Worm (Caenorhabditis elegans) whole organism, early embryonic: ENCODE results near the gene C10C5.4.

Experiments used
- B0310.2 ChIP-seq: sonication (generic microtip); optimal IDR thresholded peaks from 2 replicates; lab custom pipeline; 2016; ENCODE audit warnings: mild to moderate bottlenecking, missing genetic modification characterization, missing compliant biosample characterization
- F13C5.2 ChIP-seq: sonication (generic microtip); optimal IDR thresholded peaks from 2 replicates; lab custom pipeline; 2017; ENCODE audit warnings: mild to moderate bottlenecking, missing genetic modification characterization, inconsistent platforms, missing compliant biosample characterization
- aly-1 ChIP-seq: sonication (generic microtip); optimal IDR thresholded peaks from 2 replicates; lab custom pipeline; 2016; ENCODE audit warnings: missing genetic modification characterization, missing compliant biosample characterization
- ama-1 ChIP-seq: fragments of 150-350 bp; optimal IDR thresholded peaks from 2 replicates; lab custom pipeline; 2014
- ceh-13 ChIP-seq: fragments of 200-800 bp; sonication (Bioruptor generic); optimal IDR thresholded peaks from 2 replicates; lab custom pipeline; 2018; ENCODE audit warnings: mild to moderate bottlenecking, missing genetic modification characterization, missing compliant biosample characterization
- ceh-36 ChIP-seq: sonication (generic microtip); optimal IDR thresholded peaks from 2 replicates; lab custom pipeline; 2016; ENCODE audit warnings: missing genetic modification characterization, inconsistent platforms, missing compliant biosample characterization
- ets-7 ChIP-seq: sonication (generic microtip); optimal IDR thresholded peaks from 2 replicates; lab custom pipeline; 2016; ENCODE audit warnings: missing genotype, missing genetic modification characterization, missing compliant biosample characterization
- flt-1 ChIP-seq: fragments of 200-800 bp; sonication (Bioruptor generic); IDR thresholded peaks from 2 replicates; pipeline ENCODE4 v1.3.6; 2022; ENCODE audit warnings: missing genetic modification characterization, missing compliant biosample characterization
- hmbx-1 ChIP-seq: sonication (generic microtip); optimal IDR thresholded peaks from 2 replicates; lab custom pipeline; 2016; ENCODE audit warnings: mild to moderate bottlenecking, missing genetic modification characterization, missing compliant biosample characterization
- hmg-4 ChIP-seq: fragments of 200-800 bp; sonication (Bioruptor generic); optimal IDR thresholded peaks from 2 replicates; lab custom pipeline; 2018; ENCODE audit warnings: mild to moderate bottlenecking, missing genetic modification characterization, missing compliant biosample characterization
- hnd-1 ChIP-seq: sonication (generic microtip); optimal IDR thresholded peaks from 2 replicates; lab custom pipeline; 2016; ENCODE audit warnings: missing genetic modification characterization, missing compliant biosample characterization
- pes-1 ChIP-seq: fragments of 200-800 bp; sonication (Bioruptor generic); IDR thresholded peaks from 2 replicates; pipeline ENCODE4 v1.3.6; 2022; ENCODE audit warnings: missing genetic modification reagents, missing genetic modification characterization, missing compliant biosample characterization
- scrt-1 ChIP-seq: fragments of 200-800 bp; sonication (Bioruptor generic); IDR thresholded peaks from 2 replicates; pipeline ENCODE4 v1.3.6; 2022; ENCODE audit warnings: missing genetic modification characterization, missing compliant biosample characterization
- sea-1 ChIP-seq: fragments of 200-800 bp; sonication (Bioruptor generic); conservative IDR thresholded peaks from 2 replicates; pipeline ENCODE4 v1.3.6; 2022; ENCODE audit warnings: missing genetic modification characterization, missing compliant biosample characterization
- tbx-11 ChIP-seq: fragments of 200-800 bp; sonication (Bioruptor generic); IDR thresholded peaks from 2 replicates; pipeline ENCODE4 v1.3.6; 2022; ENCODE audit warnings: missing genetic modification characterization, missing compliant biosample characterization
- tbx-37 ChIP-seq: fragments of 200-800 bp; sonication (Bioruptor generic); conservative IDR thresholded peaks from 2 replicates; pipeline ENCODE4 v1.3.6; 2022; ENCODE audit warnings: missing genetic modification reagents, missing genetic modification characterization, missing compliant biosample characterization
- tra-4 ChIP-seq: sonication (generic microtip); optimal IDR thresholded peaks from 2 replicates; lab custom pipeline; 2017; ENCODE audit warnings: missing genetic modification characterization, missing compliant biosample characterization

The C10C5.4 gene

DNA sequence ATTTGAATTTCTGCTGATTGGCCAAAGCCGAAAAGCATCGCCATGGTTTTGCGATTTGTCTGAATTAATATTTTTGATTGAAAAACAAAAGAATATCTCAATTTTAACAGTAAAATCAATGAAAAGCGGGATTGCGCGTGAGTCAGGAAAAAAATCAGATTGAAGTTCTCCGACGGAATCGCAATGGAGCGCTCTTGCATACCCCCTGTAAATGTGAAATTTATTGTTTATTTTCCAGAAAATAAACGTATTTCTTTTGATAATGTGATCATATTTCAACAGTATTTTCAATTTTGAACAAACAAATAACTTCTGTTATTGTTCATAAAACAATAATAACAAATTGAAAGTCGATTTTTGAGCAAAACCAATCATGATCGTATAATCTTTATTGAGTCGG is 36.8 kb upstream of the C10C5.4 start, which contains the start of gene vps-26:
Gene vps-26 (minus strand): TSS at position 200 of the 400 bp plus-strand sequence.
- TF ChIP-seq B0310.2 (tag; lab: Kevin White, UChicago) (no peak), hnd-1 (tag; lab: Kevin White, UChicago) (no peak), hmg-4 (no peak), aly-1 (tag; lab: Kevin White, UChicago) (no peak), tra-4 (tag; lab: Kevin White, UChicago) (no peak), flt-1 (no peak), scrt-1 (GFP tag; lab: Robert Waterston, UW) (no peak)

DNA sequence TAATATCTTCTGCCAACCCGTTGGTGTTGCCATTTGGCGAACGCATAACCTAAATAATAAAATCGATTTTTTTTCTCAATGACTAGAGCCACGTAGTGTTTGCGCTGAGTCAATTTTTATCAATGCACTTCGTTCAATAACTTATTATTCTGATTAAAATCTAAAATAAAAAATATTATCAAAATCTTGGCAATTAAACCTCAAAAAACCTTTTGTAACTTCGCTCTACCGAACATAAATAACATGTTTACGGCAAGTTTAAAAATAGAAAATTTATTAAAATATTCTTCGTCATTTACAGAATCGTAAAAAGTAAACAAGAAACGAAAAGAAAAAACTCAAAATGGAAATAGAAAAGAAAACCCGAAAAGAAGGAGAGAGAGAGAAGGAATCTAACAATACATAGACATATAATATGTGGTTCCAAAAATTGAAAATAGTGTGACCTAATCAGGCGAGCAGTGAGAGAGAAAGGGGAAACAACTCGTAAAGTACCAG is 35.2 kb upstream of the C10C5.4 start, which contains the start of gene pigc-1:
Gene pigc-1 (minus strand): TSS at position 51 of the 498 bp plus-strand sequence.
- TF ChIP-seq tbx-37 (GFP tag; lab: Robert Waterston, UW) (no peak), scrt-1 (GFP tag; lab: Robert Waterston, UW) (no peak), hmbx-1 (no peak), hmg-4 (no peak)

DNA sequence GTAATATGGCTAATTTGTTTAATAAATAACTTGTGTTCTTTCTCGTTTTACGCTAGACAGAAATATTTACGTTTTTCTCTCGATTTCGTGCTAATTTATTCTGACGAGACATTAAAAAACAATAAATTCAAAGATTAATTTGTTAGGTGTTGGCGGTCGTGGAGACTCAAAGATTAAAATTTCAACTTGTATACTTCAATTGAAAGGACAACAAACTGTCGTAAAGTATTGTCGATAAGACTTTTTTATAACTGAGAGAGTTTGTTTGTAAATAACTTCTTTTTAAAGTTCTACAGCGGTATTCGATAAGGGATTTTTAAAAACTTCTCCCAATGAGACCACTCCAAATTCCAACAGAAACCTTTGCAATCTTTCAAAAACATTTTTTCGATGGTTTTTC is 24.6 kb upstream of the C10C5.4 start:
- no peak for TF ChIP-seq tra-4 (tag; lab: Kevin White, UChicago)

DNA sequence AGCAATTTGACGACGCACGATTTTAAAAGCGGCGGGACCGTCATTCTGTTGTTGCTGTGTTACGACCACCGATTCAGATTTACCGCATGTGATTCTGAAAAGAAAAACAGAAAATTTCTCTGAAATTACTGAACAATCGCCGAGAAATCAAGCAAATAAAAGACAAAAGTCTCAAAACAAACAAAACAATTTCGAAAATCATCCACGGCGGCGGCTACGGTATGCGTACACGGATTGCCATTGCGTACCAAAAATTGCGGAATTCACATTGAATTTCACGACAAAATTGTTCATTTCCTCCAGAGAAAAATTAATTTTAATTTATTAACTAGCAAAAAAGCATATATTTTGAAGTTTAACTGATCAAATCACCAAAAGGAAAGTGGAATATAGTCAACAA is 11.9 kb upstream of the C10C5.4 start, which contains the start of gene pezo-1:
Gene pezo-1 (minus strand): TSS at position 101 of the 400 bp plus-strand sequence.
- TF ChIP-seq B0310.2 (tag; lab: Kevin White, UChicago) = no peak
- TF ChIP-seq tbx-37 (GFP tag; lab: Robert Waterston, UW) = no peak
- no peak for TF ChIP-seq ets-7
- no peak for TF ChIP-seq sea-1 (GFP tag; lab: Robert Waterston, UW)
- no peak for TF ChIP-seq aly-1 (tag; lab: Kevin White, UChicago)
- no peak for TF ChIP-seq ceh-36
- no peak for TF ChIP-seq ama-1 (lab: Kevin White, UChicago)
- no peak for TF ChIP-seq tbx-11 (GFP tag; lab: Robert Waterston, UW)
- TF ChIP-seq pes-1 (GFP tag; lab: Robert Waterston, UW) = no peak
- no peak for TF ChIP-seq flt-1
- TF ChIP-seq hnd-1 (tag; lab: Kevin White, UChicago) = no peak
- no peak for TF ChIP-seq tra-4 (tag; lab: Kevin White, UChicago)
- TF ChIP-seq F13C5.2 (tag; lab: Kevin White, UChicago) = no peak
- TF ChIP-seq scrt-1 (GFP tag; lab: Robert Waterston, UW) = no peak

DNA sequence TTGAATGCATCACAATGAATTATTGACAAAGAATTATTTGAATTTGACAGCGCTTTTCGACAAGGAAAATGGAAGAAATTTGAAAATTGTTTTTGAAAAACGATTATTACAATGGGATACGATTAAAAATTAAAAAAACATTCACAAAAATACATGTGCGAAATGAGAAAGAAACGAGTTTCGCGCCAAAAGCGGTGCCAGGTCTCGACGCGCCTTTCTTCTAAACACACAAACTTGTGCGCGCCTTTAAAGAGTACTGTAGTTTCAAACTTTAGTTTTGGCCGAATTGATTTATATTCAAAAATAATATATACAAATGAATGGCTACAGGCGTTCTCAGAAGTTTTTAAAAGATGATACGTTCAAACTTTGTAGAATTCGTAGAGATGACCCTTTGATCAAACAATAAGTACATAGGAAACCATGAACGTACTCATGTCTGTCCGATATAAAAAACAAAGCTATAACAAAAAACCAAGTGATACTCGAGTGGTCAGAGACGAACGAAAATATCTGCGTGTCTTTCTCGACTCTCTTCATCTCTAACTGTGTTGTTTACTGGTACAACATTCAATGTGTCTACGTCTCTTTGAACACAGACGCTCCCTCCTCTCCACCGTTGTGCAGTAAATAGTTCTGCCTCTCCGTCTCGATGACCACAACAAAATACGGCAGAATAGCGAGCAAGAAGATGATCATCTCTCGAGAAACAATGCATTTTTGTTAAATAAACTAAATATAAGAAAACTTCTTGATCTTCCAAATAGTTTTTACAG is 10.3 kb upstream of the C10C5.4 start:
- TF ChIP-seq ceh-36 (no peak), sea-1 (GFP tag; lab: Robert Waterston, UW) (no peak), tbx-37 (GFP tag; lab: Robert Waterston, UW) (no peak), hnd-1 (tag; lab: Kevin White, UChicago) (no peak), scrt-1 (GFP tag; lab: Robert Waterston, UW) (no peak), aly-1 (tag; lab: Kevin White, UChicago) (no peak), hmg-4 (no peak), F13C5.2 (tag; lab: Kevin White, UChicago) (no peak), ceh-13 (no peak), B0310.2 (tag; lab: Kevin White, UChicago) (no peak), ets-7 (no peak), tbx-11 (GFP tag; lab: Robert Waterston, UW) (no peak), hmbx-1 (no peak), ama-1 (lab: Kevin White, UChicago) (no peak), tra-4 (tag; lab: Kevin White, UChicago) (no peak), flt-1 (no peak), pes-1 (GFP tag; lab: Robert Waterston, UW) (no peak)

DNA sequence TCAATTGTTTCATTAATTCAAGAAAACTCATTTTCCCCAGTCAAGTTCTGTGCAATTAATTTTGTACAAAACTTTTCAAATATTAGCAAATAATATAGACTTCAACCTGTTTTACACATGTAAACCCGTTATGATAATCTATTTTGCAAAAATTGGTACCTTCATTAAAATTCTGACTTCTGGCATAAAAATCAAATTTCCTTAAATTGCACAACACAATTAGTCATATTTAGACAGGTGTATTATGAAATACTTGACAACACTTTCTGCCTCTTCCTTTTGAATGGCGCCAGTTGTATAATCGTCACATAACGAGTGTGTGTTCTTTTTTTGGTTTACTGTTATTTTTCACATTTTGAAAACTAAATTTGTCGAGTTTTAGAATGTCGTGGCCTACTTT is 7.2 kb upstream of the C10C5.4 start, which contains the start of gene fbxc-58:
Gene fbxc-58 (plus strand): TSS at position 383 of the 400 bp plus-strand sequence.
- TF ChIP-seq tbx-37 (GFP tag; lab: Robert Waterston, UW) = no peak
- TF ChIP-seq ama-1 (lab: Kevin White, UChicago) = no peak
- no peak for TF ChIP-seq flt-1
- TF ChIP-seq pes-1 (GFP tag; lab: Robert Waterston, UW) = no peak
- no peak for TF ChIP-seq F13C5.2 (tag; lab: Kevin White, UChicago)
- no peak for TF ChIP-seq hnd-1 (tag; lab: Kevin White, UChicago)
- no peak for TF ChIP-seq hmbx-1
- no peak for TF ChIP-seq B0310.2 (tag; lab: Kevin White, UChicago)
- TF ChIP-seq aly-1 (tag; lab: Kevin White, UChicago) = no peak
- TF ChIP-seq ets-7 = no peak
- no peak for TF ChIP-seq scrt-1 (GFP tag; lab: Robert Waterston, UW)
- TF ChIP-seq hmg-4 = no peak

DNA sequence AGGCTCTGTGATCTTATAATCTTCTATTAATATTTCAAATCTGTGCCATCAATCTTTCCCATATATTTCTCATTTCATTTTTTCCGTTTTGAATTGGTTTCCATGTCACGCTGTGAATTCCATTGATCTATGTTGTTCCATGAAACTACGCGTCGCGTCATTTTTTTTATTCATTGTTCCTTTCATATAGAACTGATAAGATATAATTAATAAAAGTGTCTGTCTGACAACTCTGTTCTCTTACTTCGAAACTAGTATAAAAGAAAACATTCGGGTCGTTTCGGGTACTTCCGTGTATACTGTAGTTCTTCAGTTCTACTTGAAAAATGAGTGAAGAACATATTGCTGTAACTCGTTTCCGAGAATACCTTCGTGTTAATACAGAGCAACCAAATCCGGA is 3.8 kb upstream of the C10C5.4 start, which contains the start of gene C10C5.3:
Gene C10C5.3 (plus strand): TSS at position 301 of the 400 bp plus-strand sequence.
- TF ChIP-seq aly-1 (tag; lab: Kevin White, UChicago) (no peak), tra-4 (tag; lab: Kevin White, UChicago) (no peak), hmbx-1 (no peak), sea-1 (GFP tag; lab: Robert Waterston, UW) (no peak), tbx-11 (GFP tag; lab: Robert Waterston, UW) (no peak), flt-1 (no peak), F13C5.2 (tag; lab: Kevin White, UChicago) (no peak), B0310.2 (tag; lab: Kevin White, UChicago) (no peak), scrt-1 (GFP tag; lab: Robert Waterston, UW) (no peak), hnd-1 (tag; lab: Kevin White, UChicago) (no peak), ets-7 (no peak), tbx-37 (GFP tag; lab: Robert Waterston, UW) (no peak), ama-1 (lab: Kevin White, UChicago) (no peak), ceh-13 (no peak), hmg-4 (no peak), pes-1 (GFP tag; lab: Robert Waterston, UW) (no peak)
